Fruit fly (Drosophila melanogaster) whole organism, prepupa: ENCODE results near the gene CG3104.

Experiments used
- CG8632 ChIP-seq: fragments of 200-800 bp; sonication (Bioruptor generic); optimal IDR thresholded peaks from 3 replicates; lab custom pipeline; 2016; ENCODE audit warnings: missing biosample characterization, missing genetic modification characterization
- topi ChIP-seq: fragments of 200-800 bp; sonication (Bioruptor generic); optimal IDR thresholded peaks from 3 replicates; lab custom pipeline; 2016; ENCODE audit warnings: missing biosample characterization, missing genetic modification characterization

DNA sequence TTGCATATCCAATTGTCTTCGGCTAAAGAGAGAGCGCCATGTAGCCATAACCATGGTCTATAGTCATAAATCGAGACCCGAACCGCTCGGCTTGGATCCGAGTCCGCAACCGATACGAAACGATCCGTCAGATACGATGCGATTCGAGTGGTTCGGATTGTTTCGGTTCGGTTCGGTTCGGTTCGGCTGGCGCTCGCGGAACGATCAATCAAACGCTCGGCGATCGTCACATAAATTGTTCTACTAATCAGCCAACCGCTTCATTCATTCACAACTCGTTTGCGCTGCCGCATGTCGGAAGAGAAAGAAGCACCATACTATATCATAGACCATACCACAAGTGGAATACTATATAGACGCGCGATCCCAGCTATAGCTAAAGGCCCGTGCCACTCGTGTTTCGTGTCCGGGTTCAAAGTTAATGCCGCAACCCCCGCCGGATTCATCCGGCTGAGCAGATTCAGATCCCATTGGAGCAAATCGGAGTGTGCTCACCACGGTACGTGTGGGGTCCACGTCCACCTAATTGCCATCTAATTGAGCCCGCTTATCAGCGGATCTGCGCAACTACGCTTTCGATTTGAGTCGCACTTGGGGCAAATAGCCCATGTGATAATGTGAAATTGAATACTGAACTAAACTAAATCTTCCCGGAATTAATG, 47.4 kb downstream of the CG3104 start:
- TF ChIP-seq CG8632 (no peak), topi (GFP tag; lab: Kevin White, UChicago) (no peak)
